Worm (Caenorhabditis elegans) whole organism, midembryonic: Measurements from ENCODE around the gene idpp-15.

Source experiments
- T22C8.4 ChIP-seq: fragments of 200-800 bp; sonication (Bioruptor generic); IDR thresholded peaks from 2 replicates; pipeline ENCODE4 v1.3.6; 2022; ENCODE audit warnings: missing genetic modification characterization, missing compliant biosample characterization
- cog-1 ChIP-seq: sonication (generic microtip); optimal IDR thresholded peaks from 2 replicates; lab custom pipeline; 2016; ENCODE audit warnings: missing genetic modification characterization, missing compliant biosample characterization
- med-1 ChIP-seq: sonication (generic microtip); optimal IDR thresholded peaks from 2 replicates; lab custom pipeline; 2017; ENCODE audit warnings: missing genetic modification characterization, mild to moderate bottlenecking, missing compliant biosample characterization, antibody characterized with exemption, missing genetic modification reagents; ENCODE audit not compliant: insufficient read depth
- ref-1 ChIP-seq: fragments of 200-800 bp; sonication (Bioruptor generic); conservative IDR thresholded peaks from 2 replicates; pipeline ENCODE4 v1.3.6; 2022; ENCODE audit warnings: missing genetic modification reagents, missing genetic modification characterization, missing compliant biosample characterization
- tab-1 ChIP-seq: fragments of 200-800 bp; sonication (Bioruptor generic); IDR thresholded peaks from 2 replicates; pipeline ENCODE4 v1.3.6; 2022; ENCODE audit warnings: missing genetic modification characterization, missing compliant biosample characterization
- ztf-23 ChIP-seq: fragments of 200-800 bp; sonication (Bioruptor generic); IDR thresholded peaks from 2 replicates; pipeline ENCODE4 v1.3.6; 2022; ENCODE audit warnings: missing genetic modification reagents, missing genetic modification characterization, missing compliant biosample characterization
- ztf-29 ChIP-seq: fragments of 200-800 bp; sonication (Bioruptor generic); IDR thresholded peaks from 2 replicates; pipeline ENCODE4 v1.3.6; 2022; ENCODE audit warnings: missing genetic modification reagents, missing genetic modification characterization, missing compliant biosample characterization

- TF ChIP-seq ref-1 (GFP tag; lab: Robert Waterston, UW) (no peak), tab-1 (GFP tag; lab: Robert Waterston, UW) (no peak), cog-1 (no peak), med-1 (GFP tag; lab: Kevin White, UChicago) (no peak), ztf-23 (no peak), ztf-29 (GFP tag; lab: Robert Waterston, UW) (no peak), T22C8.4 (GFP tag; lab: Robert Waterston, UW) (no peak)
Observed at ce11 chrIII:8570289-8570688, 45.4 kb downstream of the idpp-15 start.
